ENCODE assay signal across 1 fruit fly cellular context in the genomic region with DNA sequence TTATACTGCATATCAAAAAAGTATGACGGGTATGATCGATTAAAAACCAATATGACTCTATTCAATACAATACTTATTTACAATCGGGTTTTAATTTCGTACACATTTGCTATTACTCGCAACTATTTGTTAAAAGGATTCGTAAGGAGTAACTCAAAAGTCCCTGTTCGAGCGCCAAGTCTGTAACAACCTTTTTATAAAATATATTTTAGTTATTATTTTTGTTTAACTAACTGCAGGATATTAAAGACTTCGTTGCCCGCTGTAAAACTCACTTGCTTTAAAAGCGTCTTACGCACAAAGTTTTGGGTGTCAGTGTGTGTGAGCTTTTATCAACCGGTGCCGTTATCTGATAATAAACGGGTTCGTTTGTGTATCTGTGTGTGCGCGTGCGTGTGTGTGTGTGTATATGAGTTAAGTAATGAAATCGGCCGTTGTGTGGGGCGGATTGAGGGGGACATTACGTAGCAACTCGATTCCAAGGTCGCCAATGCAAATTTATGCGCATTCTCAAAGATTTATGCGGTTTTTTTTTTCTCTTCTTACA.
TF ChIP-seq lines count a peak whose summit lies in the region.

No protein-coding gene starts in this region.

TF ChIP-seq in whole organism, embryonic, 481 proteins besides CTCF, POLR2A, EP300 and RAD21 (continued from another document and continues in another):
- TF ChIP-seq toy (GFP tag; IDR thresholded peaks at IDR 0.05; lab: Robert Waterston, UW), result peak; percentile 63; the same call in 1 of the 2 replicates
- peak; percentile 86 for TF ChIP-seq D19A (tag; optimal IDR thresholded peaks at IDR 0.05; lab: Kevin White, UChicago)
- peak; percentile 70 for TF ChIP-seq GATAe (GFP tag; conservative IDR thresholded peaks at IDR 0.05; lab: Robert Waterston, UW)
- TF ChIP-seq ewg (GFP tag; optimal IDR thresholded peaks at IDR 0.05; lab: Kevin White, UChicago), result peak; percentile 72
- TF ChIP-seq BEAF-32 (GFP tag; optimal IDR thresholded peaks at IDR 0.05; lab: Kevin White, UChicago), result no peak
- peak; percentile 75 for TF ChIP-seq wdn (GFP tag; IDR thresholded peaks at IDR 0.05; lab: Robert Waterston, UW)
- TF ChIP-seq zfh2 (GFP tag; optimal IDR thresholded peaks at IDR 0.05; lab: Kevin White, UChicago), result peak; percentile 78
- peak; percentile 75 for TF ChIP-seq CG14667 (GFP tag; IDR thresholded peaks at IDR 0.05; lab: Robert Waterston, UW)
- peak; percentile 93 for TF ChIP-seq Oli (tag; optimal IDR thresholded peaks at IDR 0.05; lab: Kevin White, UChicago)
- TF ChIP-seq CG3163 (GFP tag; optimal IDR thresholded peaks at IDR 0.05; lab: Kevin White, UChicago), result peak; percentile 42
- no peak for TF ChIP-seq yki (optimal IDR thresholded peaks at IDR 0.05; lab: Kevin White, UChicago)
- TF ChIP-seq Fer1 (GFP tag; optimal IDR thresholded peaks at IDR 0.05; lab: Kevin White, UChicago), result no peak
- peak; percentile 79 for TF ChIP-seq Dip3 (GFP tag; optimal IDR thresholded peaks at IDR 0.05; lab: Kevin White, UChicago)
- peak; percentile 69 for TF ChIP-seq CG18011 (GFP tag; optimal IDR thresholded peaks at IDR 0.05; lab: Kevin White, UChicago)
- peak; percentile 82 for TF ChIP-seq CG34422 (GFP tag; IDR thresholded peaks at IDR 0.05; lab: Robert Waterston, UW)
- peak; percentile 64; the same call in 1 of the 2 replicates for TF ChIP-seq CG17612 (GFP tag; IDR thresholded peaks at IDR 0.05; lab: Robert Waterston, UW)
- no peak for TF ChIP-seq CG16813 (GFP tag; IDR thresholded peaks at IDR 0.05; lab: Robert Waterston, UW; ENCODE audit: partially characterized antibody)
- no peak for TF ChIP-seq Trl (optimal IDR thresholded peaks at IDR 0.05; lab: Kevin White, UChicago)
- peak; percentile 53 for TF ChIP-seq Trl (GFP tag; optimal IDR thresholded peaks at IDR 0.05; lab: Kevin White, UChicago)
- no peak for TF ChIP-seq pros (GFP tag; optimal IDR thresholded peaks at IDR 0.05; lab: Kevin White, UChicago)
- peak; percentile 94 for TF ChIP-seq Abd-B (GFP tag; optimal IDR thresholded peaks at IDR 0.05; lab: Kevin White, UChicago)
- no peak for TF ChIP-seq amos (GFP tag; IDR thresholded peaks at IDR 0.05; lab: Robert Waterston, UW; ENCODE audit: partially characterized antibody)
- peak; percentile 68 for TF ChIP-seq Poxn (GFP tag; IDR thresholded peaks at IDR 0.05; lab: Robert Waterston, UW)
- TF ChIP-seq CG6813 (GFP tag; optimal IDR thresholded peaks at IDR 0.05; lab: Kevin White, UChicago), result peak; percentile 74
- TF ChIP-seq kah (GFP tag; optimal IDR thresholded peaks at IDR 0.05; lab: Kevin White, UChicago), result no peak
- TF ChIP-seq dysf (GFP tag; IDR thresholded peaks at IDR 0.05; lab: Robert Waterston, UW), result peak; percentile 95
- TF ChIP-seq bigmax (GFP tag; optimal IDR thresholded peaks at IDR 0.05; lab: Kevin White, UChicago), result no peak
- TF ChIP-seq CG34376 (GFP tag; optimal IDR thresholded peaks at IDR 0.05; lab: Kevin White, UChicago), result peak; percentile 30
- peak; percentile 69 for TF ChIP-seq CG6272 (GFP tag; IDR thresholded peaks at IDR 0.05; lab: Robert Waterston, UW)
- peak; percentile 81 for TF ChIP-seq ssp (GFP tag; IDR thresholded peaks at IDR 0.05; lab: Robert Waterston, UW)
- no peak for TF ChIP-seq hth (optimal IDR thresholded peaks at IDR 0.05; lab: Kevin White, UChicago)
- TF ChIP-seq Side (GFP tag; optimal IDR thresholded peaks at IDR 0.05; lab: Kevin White, UChicago), result peak; percentile 52
- TF ChIP-seq CG12155 (GFP tag; optimal IDR thresholded peaks at IDR 0.05; lab: Kevin White, UChicago), result peak; percentile 80
- TF ChIP-seq Tbp (GFP tag; optimal IDR thresholded peaks at IDR 0.05; lab: Kevin White, UChicago), result no peak
- TF ChIP-seq kay (GFP tag; optimal IDR thresholded peaks at IDR 0.05; lab: Kevin White, UChicago), result peak; percentile 57
- TF ChIP-seq eve (GFP tag; optimal IDR thresholded peaks at IDR 0.05; lab: Kevin White, UChicago), result peak in 1 of 2 experiments; percentile 87
- peak; percentile 26 for TF ChIP-seq MTF-1 (GFP tag; optimal IDR thresholded peaks at IDR 0.05; lab: Kevin White, UChicago; ENCODE audit: borderline replicate concordance)
- peak; percentile 61; the same call in 1 of the 3 replicates for TF ChIP-seq gce (GFP tag; IDR thresholded peaks at IDR 0.05; lab: Robert Waterston, UW)
- peak; percentile 62 for TF ChIP-seq CG3838 (GFP tag; optimal IDR thresholded peaks at IDR 0.05; lab: Kevin White, UChicago)
- TF ChIP-seq pita (GFP tag; optimal IDR thresholded peaks at IDR 0.05; lab: Kevin White, UChicago), result no peak
- peak; percentile 76 for TF ChIP-seq run (tag; optimal IDR thresholded peaks at IDR 0.05; lab: Kevin White, UChicago)
- peak; percentile 86 for TF ChIP-seq CG11247 (GFP tag; IDR thresholded peaks at IDR 0.05; lab: Robert Waterston, UW)
- TF ChIP-seq lola (GFP tag; optimal IDR thresholded peaks at IDR 0.05; lab: Kevin White, UChicago), result peak in 2 of 3 experiments; percentile 34 to 79
- TF ChIP-seq sug (tag; optimal IDR thresholded peaks at IDR 0.05; lab: Kevin White, UChicago), result peak; percentile 54
- TF ChIP-seq CG30431 (GFP tag; optimal IDR thresholded peaks at IDR 0.05; lab: Kevin White, UChicago), result peak; percentile 83
- TF ChIP-seq kni (GFP tag; optimal IDR thresholded peaks at IDR 0.05; lab: Kevin White, UChicago), result no peak
- peak; percentile 95 for TF ChIP-seq Ets65A (GFP tag; lab: Kevin White, UChicago)
- TF ChIP-seq tio (GFP tag; optimal IDR thresholded peaks at IDR 0.05; lab: Kevin White, UChicago), result peak; percentile 91
- peak; percentile 90 for TF ChIP-seq Sox102F (GFP tag; optimal IDR thresholded peaks at IDR 0.05; lab: Kevin White, UChicago)
- TF ChIP-seq corto (GFP tag; optimal IDR thresholded peaks at IDR 0.05; lab: Kevin White, UChicago), result peak; percentile 50
- no peak for TF ChIP-seq Dfd (GFP tag; optimal IDR thresholded peaks at IDR 0.05; lab: Kevin White, UChicago)
- peak; percentile 94 for TF ChIP-seq row (GFP tag; IDR thresholded peaks at IDR 0.05; lab: Robert Waterston, UW)
- TF ChIP-seq slbo (GFP tag; IDR thresholded peaks at IDR 0.05; lab: Robert Waterston, UW), result peak; percentile 94
- peak; percentile 28; the same call in 1 of the 2 replicates for TF ChIP-seq Dip2 (GFP tag; IDR thresholded peaks at IDR 0.05; lab: Robert Waterston, UW)
- peak; percentile 91 for TF ChIP-seq caup (GFP tag; optimal IDR thresholded peaks at IDR 0.05; lab: Kevin White, UChicago; ENCODE audit: severe bottlenecking)
- peak; percentile 81 for TF ChIP-seq CG17385 (GFP tag; optimal IDR thresholded peaks at IDR 0.05; lab: Kevin White, UChicago)
- TF ChIP-seq sd (tag; optimal IDR thresholded peaks at IDR 0.05; lab: Kevin White, UChicago), result peak; percentile 64
- TF ChIP-seq Rx (GFP tag; IDR thresholded peaks at IDR 0.05; lab: Robert Waterston, UW), result peak; percentile 82
- TF ChIP-seq tna (GFP tag; IDR thresholded peaks at IDR 0.05; lab: Robert Waterston, UW; ENCODE audit: partially characterized antibody), result no peak
- peak; percentile 96 for TF ChIP-seq CG10147 (GFP tag; optimal IDR thresholded peaks at IDR 0.05; lab: Kevin White, UChicago)
- peak; percentile 27; the same call in 1 of the 3 replicates for TF ChIP-seq sr (GFP tag; IDR thresholded peaks at IDR 0.05; lab: Robert Waterston, UW)
- TF ChIP-seq seq (GFP tag; IDR thresholded peaks at IDR 0.05; lab: Robert Waterston, UW), result peak; percentile 90
- TF ChIP-seq lbe (GFP tag; optimal IDR thresholded peaks at IDR 0.05; lab: Kevin White, UChicago), result peak; percentile 84
- TF ChIP-seq Dek (tag; optimal IDR thresholded peaks at IDR 0.05; lab: Kevin White, UChicago), result peak; percentile 95
- peak; percentile 32 for TF ChIP-seq pb (GFP tag; optimal IDR thresholded peaks at IDR 0.05; lab: Kevin White, UChicago)
- TF ChIP-seq CG34224 (GFP tag; IDR thresholded peaks at IDR 0.05; lab: Robert Waterston, UW; ENCODE audit: partially characterized antibody), result no peak
- TF ChIP-seq cg (GFP tag; optimal IDR thresholded peaks at IDR 0.05; lab: Kevin White, UChicago), result peak; percentile 60
- no peak for TF ChIP-seq CG6683 (GFP tag; optimal IDR thresholded peaks at IDR 0.05; lab: Kevin White, UChicago)
- peak; percentile 81 for TF ChIP-seq Hsf (GFP tag; optimal IDR thresholded peaks at IDR 0.05; lab: Kevin White, UChicago)
- peak; percentile 90 for TF ChIP-seq lab (GFP tag; optimal IDR thresholded peaks at IDR 0.05; lab: Kevin White, UChicago)
- TF ChIP-seq slou (GFP tag; optimal IDR thresholded peaks at IDR 0.05; lab: Kevin White, UChicago), result peak; percentile 83
- peak; percentile 89 for TF ChIP-seq E2f1 (GFP tag; IDR thresholded peaks at IDR 0.05; lab: Robert Waterston, UW)
- peak; percentile 6 for TF ChIP-seq ash1 (GFP tag; optimal IDR thresholded peaks at IDR 0.05; lab: Kevin White, UChicago)
- TF ChIP-seq CG1603 (tag; optimal IDR thresholded peaks at IDR 0.05; lab: Kevin White, UChicago), result peak; percentile 31
- TF ChIP-seq psq (GFP tag; optimal IDR thresholded peaks at IDR 0.05; lab: Kevin White, UChicago), result peak; percentile 58
- no peak for TF ChIP-seq Dll (GFP tag; IDR thresholded peaks at IDR 0.05; lab: Robert Waterston, UW; ENCODE audit: partially characterized antibody)
- TF ChIP-seq emc (GFP tag; optimal IDR thresholded peaks at IDR 0.05; lab: Kevin White, UChicago), result peak; percentile 54
- no peak for TF ChIP-seq Sin3A (optimal IDR thresholded peaks at IDR 0.05; lab: Kevin White, UChicago)
- TF ChIP-seq CG13123 (GFP tag; optimal IDR thresholded peaks at IDR 0.05; lab: Kevin White, UChicago), result peak; percentile 44
- peak; percentile 78 for TF ChIP-seq CG12299 (tag; optimal IDR thresholded peaks at IDR 0.05; lab: Kevin White, UChicago)
- TF ChIP-seq sisA (GFP tag; IDR thresholded peaks at IDR 0.05; lab: Robert Waterston, UW), result peak; percentile 85
- TF ChIP-seq CG6854 (GFP tag; optimal IDR thresholded peaks at IDR 0.05; lab: Kevin White, UChicago), result peak; percentile 76
- TF ChIP-seq aop (GFP tag; IDR thresholded peaks at IDR 0.05; lab: Robert Waterston, UW), result no peak
- no peak for TF ChIP-seq Bgb (GFP tag; IDR thresholded peaks at IDR 0.05; lab: Robert Waterston, UW; ENCODE audit: partially characterized antibody)
- peak; percentile 90 for TF ChIP-seq CG9727 (GFP tag; optimal IDR thresholded peaks at IDR 0.05; lab: Kevin White, UChicago)
- peak; percentile 39 for TF ChIP-seq CG8089 (GFP tag; optimal IDR thresholded peaks at IDR 0.05; lab: Kevin White, UChicago)
- peak; percentile 85 for TF ChIP-seq Ada2b (GFP tag; IDR thresholded peaks at IDR 0.05; lab: Robert Waterston, UW)
- TF ChIP-seq danr (GFP tag; IDR thresholded peaks at IDR 0.05; lab: Robert Waterston, UW), result peak; percentile 72
- peak; percentile 83 for TF ChIP-seq stc (GFP tag; IDR thresholded peaks at IDR 0.05; lab: Robert Waterston, UW)
- peak; percentile 95 for TF ChIP-seq Hmr (GFP tag; optimal IDR thresholded peaks at IDR 0.05; lab: Kevin White, UChicago)
- peak; percentile 85 for TF ChIP-seq CG17829 (tag; optimal IDR thresholded peaks at IDR 0.05; lab: Kevin White, UChicago)
- peak; percentile 91 for TF ChIP-seq NfI (GFP tag; optimal IDR thresholded peaks at IDR 0.05; lab: Kevin White, UChicago)
- peak; percentile 75 for TF ChIP-seq Ravus (GFP tag; IDR thresholded peaks at IDR 0.05; lab: Robert Waterston, UW)
- no peak for TF ChIP-seq usp (GFP tag; optimal IDR thresholded peaks at IDR 0.05; lab: Kevin White, UChicago)
- TF ChIP-seq Hr78 (GFP tag; optimal IDR thresholded peaks at IDR 0.05; lab: Kevin White, UChicago), result peak in 1 of 2 experiments; percentile 56
- peak; percentile 85 for TF ChIP-seq HmgZ (tag; optimal IDR thresholded peaks at IDR 0.05; lab: Kevin White, UChicago)
- TF ChIP-seq z (GFP tag; IDR thresholded peaks at IDR 0.05; lab: Robert Waterston, UW), result no peak
- TF ChIP-seq CG33557 (GFP tag; optimal IDR thresholded peaks at IDR 0.05; lab: Kevin White, UChicago), result peak; percentile 53
- no peak for TF ChIP-seq Dref (GFP tag; IDR thresholded peaks at IDR 0.05; lab: Robert Waterston, UW)
- peak; percentile 94 for TF ChIP-seq Med (GFP tag; lab: Kevin White, UChicago)
- TF ChIP-seq C15 (GFP tag; IDR thresholded peaks at IDR 0.05; lab: Robert Waterston, UW), result peak; percentile 83; the same call in 2 of the 3 replicates
- TF ChIP-seq CG18619 (GFP tag; optimal IDR thresholded peaks at IDR 0.05; lab: Kevin White, UChicago), result peak; percentile 91
- TF ChIP-seq CG7786 (GFP tag; optimal IDR thresholded peaks at IDR 0.05; lab: Kevin White, UChicago), result peak; percentile 63
- TF ChIP-seq CG12236 (GFP tag; optimal IDR thresholded peaks at IDR 0.05; lab: Kevin White, UChicago), result peak; percentile 17
- peak; percentile 74 for TF ChIP-seq CG1529 (GFP tag; optimal IDR thresholded peaks at IDR 0.05; lab: Kevin White, UChicago)
- peak; percentile 61; the same call in 1 of the 2 replicates for TF ChIP-seq CG1024 (GFP tag; IDR thresholded peaks at IDR 0.05; lab: Robert Waterston, UW)
- TF ChIP-seq CoRest (tag; optimal IDR thresholded peaks at IDR 0.05; lab: Kevin White, UChicago), result peak; percentile 96
- TF ChIP-seq al (GFP tag; IDR thresholded peaks at IDR 0.05; lab: Robert Waterston, UW), result peak; percentile 94
- TF ChIP-seq Hr39 (optimal IDR thresholded peaks at IDR 0.05; lab: Kevin White, UChicago), result no peak
- TF ChIP-seq onecut (GFP tag; IDR thresholded peaks at IDR 0.05; lab: Robert Waterston, UW), result peak; percentile 73
- TF ChIP-seq ranshi (GFP tag; IDR thresholded peaks at IDR 0.05; lab: Robert Waterston, UW), result peak; percentile 84
- peak; percentile 89 for TF ChIP-seq Ssrp (tag; optimal IDR thresholded peaks at IDR 0.05; lab: Kevin White, UChicago)
- no peak for TF ChIP-seq pan (optimal IDR thresholded peaks at IDR 0.05; lab: Kevin White, UChicago)
- TF ChIP-seq pan (GFP tag; optimal IDR thresholded peaks at IDR 0.05 in 1 of 2, IDR thresholded peaks at IDR 0.05 in 1 of 2), result peak in 1 of 2 experiments; percentile 92
- TF ChIP-seq lilli (GFP tag; optimal IDR thresholded peaks at IDR 0.05; lab: Kevin White, UChicago), result peak; percentile 92
- TF ChIP-seq Atf-2 (GFP tag; optimal IDR thresholded peaks at IDR 0.05; lab: Kevin White, UChicago), result peak; percentile 9
- TF ChIP-seq Lim3 (GFP tag; IDR thresholded peaks at IDR 0.05; lab: Robert Waterston, UW), result peak; percentile 68; the same call in 1 of the 2 replicates
- no peak for TF ChIP-seq sc (optimal IDR thresholded peaks at IDR 0.05; lab: Kevin White, UChicago)
- peak; percentile 76 for TF ChIP-seq sc (GFP tag; optimal IDR thresholded peaks at IDR 0.05; lab: Kevin White, UChicago)
- peak; percentile 93 for TF ChIP-seq PHDP (tag; optimal IDR thresholded peaks at IDR 0.05; lab: Kevin White, UChicago)
- peak; percentile 60 for TF ChIP-seq chn (GFP tag; optimal IDR thresholded peaks at IDR 0.05; lab: Kevin White, UChicago)
- peak; percentile 70 for TF ChIP-seq CG6765 (GFP tag; optimal IDR thresholded peaks at IDR 0.05; lab: Kevin White, UChicago)
- TF ChIP-seq Fer2 (tag; optimal IDR thresholded peaks at IDR 0.05; lab: Kevin White, UChicago), result peak; percentile 76
- peak; percentile 89 for TF ChIP-seq CG18262 (tag; optimal IDR thresholded peaks at IDR 0.05; lab: Kevin White, UChicago)
